Worm (Caenorhabditis elegans): ENCODE measurements around the gene ZC196.5.
"Not testable (repeated sequence)": the region's sequence is repeated elsewhere in the genome, so short reads cannot be mapped to it uniquely, and the experiment has no call there.

ZC196.5 gene

DNA sequence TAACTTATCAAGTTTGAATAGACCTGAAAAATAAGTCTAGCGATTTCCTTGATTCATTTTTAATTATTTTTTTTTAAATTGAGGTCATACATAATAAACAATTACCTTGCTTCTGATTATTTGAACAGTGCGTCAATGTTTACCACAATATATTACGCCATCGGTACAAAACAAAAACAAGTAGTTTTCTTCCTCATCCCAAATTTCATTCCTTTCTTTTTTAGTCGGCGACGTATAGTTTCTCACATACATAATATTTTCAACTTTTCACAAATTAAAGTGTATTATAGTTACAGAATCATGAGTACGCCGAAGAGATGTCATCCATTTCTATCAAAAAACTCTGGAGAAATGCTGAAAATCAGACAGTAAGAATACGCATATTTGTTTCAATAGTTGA is 3.0 kb upstream of the ZC196.5 start, which contains the start of gene droe-8:
droe-8 (plus strand) TSS at position 301 of the 400 bp plus-strand sequence.
- TF ChIP-seq pqm-1 (tag; optimal IDR thresholded peaks at IDR 0.05); swsn-7 (tag; optimal IDR thresholded peaks at IDR 0.05); hlh-17 (GFP tag; optimal IDR thresholded peaks at IDR 0.05; ENCODE audit: borderline replicate concordance): not testable (repeated sequence)

DNA sequence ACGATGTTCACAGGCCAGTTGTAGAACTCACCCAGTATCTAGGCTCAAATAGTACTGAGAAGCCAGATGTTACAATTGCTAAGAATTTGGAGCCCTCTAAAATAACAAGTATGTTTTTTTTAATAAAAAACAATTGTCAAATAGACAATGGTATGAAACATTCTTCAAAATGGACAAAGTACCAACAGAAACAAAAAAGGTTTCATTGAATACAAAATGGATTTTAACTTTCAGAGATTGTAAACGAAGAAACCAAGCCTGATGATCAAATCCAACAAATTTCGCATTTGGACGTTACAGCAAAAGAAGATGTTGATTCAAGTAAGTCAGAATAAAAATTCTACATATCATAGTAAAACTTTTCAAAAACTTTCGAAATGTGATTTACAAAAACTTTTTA is 2.1 kb upstream of the ZC196.5 start, which contains the start of gene ZC196.9:
ZC196.9 (minus strand) TSS at position 101 of the 400 bp plus-strand sequence.
- TF ChIP-seq lin-15B (tag; optimal IDR thresholded peaks at IDR 0.05) (no peak), nhr-12 (tag; optimal IDR thresholded peaks at IDR 0.05) (no peak), C04F5.9 (tag; optimal IDR thresholded peaks at IDR 0.05) (no peak), nhr-28 (tag; optimal IDR thresholded peaks at IDR 0.05) (no peak), lin-35 (GFP tag; optimal IDR thresholded peaks at IDR 0.05) (no peak), rnt-1 (tag; optimal IDR thresholded peaks at IDR 0.05) (no peak), sptf-1 (tag; optimal IDR thresholded peaks at IDR 0.05) (no peak)

DNA sequence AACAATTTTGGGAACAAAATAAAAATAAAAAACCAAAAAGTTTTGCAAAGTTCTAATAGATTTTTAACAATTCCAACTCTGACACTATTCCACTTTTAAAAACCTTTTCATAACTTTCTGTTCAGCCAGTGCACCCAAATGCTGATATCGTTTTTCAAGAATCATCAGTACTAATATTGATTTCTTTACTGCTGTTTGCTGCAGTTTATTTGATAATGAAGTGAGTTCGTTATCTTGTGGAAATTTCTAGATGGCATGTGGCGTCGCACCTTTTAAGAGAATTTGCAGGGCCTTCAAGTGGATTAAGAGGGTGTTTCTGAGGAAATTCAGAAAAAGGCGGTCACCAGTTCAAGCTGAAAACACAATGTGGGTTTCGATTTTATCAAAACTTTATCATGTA is 1.8 kb downstream of the ZC196.5 start:
- TF ChIP-seq ceh-63 (GFP tag; optimal IDR thresholded peaks at IDR 0.05) (no peak), lsy-2 (tag; optimal IDR thresholded peaks at IDR 0.05) (no peak), elt-2 (tag; optimal IDR thresholded peaks at IDR 0.05) (peak; percentile 21)

DNA sequence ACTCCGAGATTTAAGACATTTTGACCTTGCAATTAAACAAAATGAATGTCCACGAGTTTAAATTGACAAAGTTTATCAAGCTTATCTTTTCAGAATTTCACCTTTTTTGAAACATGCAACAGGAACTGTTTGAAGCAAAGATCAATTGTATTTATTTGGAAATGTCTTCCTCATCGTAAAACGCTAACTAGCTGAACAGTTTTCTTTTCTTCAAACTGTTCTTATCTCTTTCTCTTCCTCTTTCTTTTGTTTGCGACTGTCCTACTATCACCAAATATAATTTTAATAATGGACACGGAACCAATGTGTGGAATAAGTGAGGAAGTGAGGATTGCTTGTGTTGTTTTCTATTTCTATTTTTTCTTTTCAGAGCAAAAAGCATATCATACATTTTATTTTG is 3.7 kb downstream of the ZC196.5 start, which contains the start of gene ZC196.4:
ZC196.4 (plus strand) TSS at position 173 of the 400 bp plus-strand sequence.
- TF ChIP-seq elt-2 (tag; optimal IDR thresholded peaks at IDR 0.05) (peak; percentile 36), swsn-7 (tag; optimal IDR thresholded peaks at IDR 0.05) (no peak)

DNA sequence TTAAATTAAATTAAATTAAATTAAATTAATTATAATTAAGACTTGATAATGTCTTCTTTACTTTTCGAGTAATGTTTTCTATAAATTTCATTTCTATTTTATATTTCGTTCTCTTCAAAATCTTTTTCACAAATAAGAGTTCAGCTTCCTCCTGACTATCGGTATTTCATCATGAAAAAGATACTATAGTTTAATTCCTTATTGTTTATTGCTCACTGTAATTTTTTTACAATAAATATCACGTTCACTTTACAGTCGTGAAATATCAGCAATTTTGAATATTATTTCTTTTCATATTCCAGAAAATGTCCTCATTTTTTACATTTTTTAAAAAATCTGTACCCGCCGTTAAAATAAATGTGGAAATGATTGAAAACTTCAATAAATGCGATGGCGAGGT is 7.2 kb downstream of the ZC196.5 start, which contains the start of gene ZC196.3:
ZC196.3 (plus strand) TSS at position 301 of the 400 bp plus-strand sequence.
- TF ChIP-seq mep-1 (tag; optimal IDR thresholded peaks at IDR 0.05): no peak
- no peak for TF ChIP-seq C04F5.9 (tag; optimal IDR thresholded peaks at IDR 0.05)
- no peak for TF ChIP-seq C34B4.2 (tag; optimal IDR thresholded peaks at IDR 0.05)
- no peak for TF ChIP-seq skn-1 (tag; optimal IDR thresholded peaks at IDR 0.05)
- no peak for TF ChIP-seq dpl-1 (GFP tag; optimal IDR thresholded peaks at IDR 0.05)
- no peak for TF ChIP-seq efl-3 (GFP tag; optimal IDR thresholded peaks at IDR 0.05)
- TF ChIP-seq hlh-4 (tag; optimal IDR thresholded peaks at IDR 0.05): no peak
- TF ChIP-seq lin-14 (GFP tag; optimal IDR thresholded peaks at IDR 0.05): no peak
- no peak for TF ChIP-seq egl-13 (tag; optimal IDR thresholded peaks at IDR 0.05)
- no peak for TF ChIP-seq lin-35 (GFP tag; optimal IDR thresholded peaks at IDR 0.05)
- no peak for TF ChIP-seq ceh-90 (tag; optimal IDR thresholded peaks at IDR 0.05)
- TF ChIP-seq pax-3 (tag; optimal IDR thresholded peaks at IDR 0.05): no peak
- TF ChIP-seq ets-5 (GFP tag; IDR thresholded peaks at IDR 0.05): no peak
- TF ChIP-seq nhr-19 (GFP tag; conservative IDR thresholded peaks at IDR 0.05): no peak
- TF ChIP-seq rnt-1 (tag; optimal IDR thresholded peaks at IDR 0.05): no peak
- no peak for TF ChIP-seq ztf-11 (tag; optimal IDR thresholded peaks at IDR 0.05)

DNA sequence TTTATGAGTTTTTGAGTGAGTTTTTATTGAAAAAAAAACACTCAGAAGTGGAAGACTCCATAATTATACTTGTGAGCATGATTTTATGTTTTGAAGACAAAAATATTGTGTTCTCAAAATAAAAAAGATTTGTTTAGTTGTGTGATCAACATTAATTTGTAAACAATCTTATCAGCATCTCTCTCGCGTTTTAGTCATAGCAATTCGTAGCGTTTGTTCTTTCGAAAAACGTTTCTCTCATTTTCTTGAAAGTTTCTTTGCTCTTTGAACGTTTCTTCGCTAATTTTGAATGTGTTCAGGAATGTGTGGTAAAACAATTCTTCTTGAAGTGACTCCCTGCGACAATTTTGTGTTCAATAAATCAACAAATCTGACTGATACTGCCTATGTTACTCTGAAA is 9.9 kb downstream of the ZC196.5 start, which contains the start of gene ZC196.2:
ZC196.2 (plus strand) TSS at position 301 of the 400 bp plus-strand sequence.
- TF ChIP-seq blmp-1 (tag; optimal IDR thresholded peaks at IDR 0.05) (no peak), lsy-2 (tag; optimal IDR thresholded peaks at IDR 0.05) (no peak), zip-4 (GFP tag; optimal IDR thresholded peaks at IDR 0.05) (no peak), skn-1 (tag; optimal IDR thresholded peaks at IDR 0.05) (no peak), jun-1 (tag; optimal IDR thresholded peaks at IDR 0.05) (no peak), lin-39 (tag; optimal IDR thresholded peaks at IDR 0.05) (no peak), nhr-84 (tag; optimal IDR thresholded peaks at IDR 0.05) (no peak), zag-1 (tag; optimal IDR thresholded peaks at IDR 0.05) (no peak), fkh-8 (tag; optimal IDR thresholded peaks at IDR 0.05) (no peak), nhr-237 (tag; optimal IDR thresholded peaks at IDR 0.05) (no peak), snu-23 (GFP tag; optimal IDR thresholded peaks at IDR 0.05) (no peak), hlh-4 (tag; optimal IDR thresholded peaks at IDR 0.05) (no peak)

All from whole organism, L1 larva.